Fruit fly (Drosophila melanogaster): ENCODE results near the gene SA1.

Gene SA1

DNA sequence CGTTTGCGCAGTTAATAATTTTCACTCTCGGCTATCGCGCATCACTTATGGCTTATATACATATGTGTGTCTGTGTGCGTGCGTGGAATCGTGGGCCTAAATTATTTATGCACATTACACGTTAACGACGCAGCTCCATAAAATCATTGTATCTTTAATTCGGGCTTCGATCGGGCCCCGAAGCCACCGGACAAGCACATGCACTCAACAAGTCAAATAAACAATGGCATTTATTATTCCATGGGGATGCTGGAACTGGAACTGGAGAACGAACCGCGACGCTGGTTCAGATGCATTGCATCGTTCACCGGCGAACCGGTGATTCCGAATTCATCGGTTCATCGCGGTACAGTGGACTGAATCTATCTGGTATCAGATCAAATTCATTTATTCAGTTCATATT lies 1.7 kb upstream of the SA1 start, which contains the start of gene ihog (continued):
- TF ChIP-seq az2 (GFP tag; optimal IDR thresholded peaks at IDR 0.05) = no peak
- TF ChIP-seq amos (GFP tag; IDR thresholded peaks at IDR 0.05; ENCODE audit: partially characterized antibody) = peak; percentile 72
- TF ChIP-seq CG34224 (GFP tag; IDR thresholded peaks at IDR 0.05; ENCODE audit: partially characterized antibody) = peak; percentile 52; the same call in 2 of the 3 replicates
- no peak for TF ChIP-seq Stat92E (GFP tag; optimal IDR thresholded peaks at IDR 0.05)
- TF ChIP-seq Blimp-1 (GFP tag; optimal IDR thresholded peaks at IDR 0.05) = no peak
- TF ChIP-seq CG10543 (GFP tag; optimal IDR thresholded peaks at IDR 0.05) = no peak
- peak; percentile 61 for TF ChIP-seq CG8924 (tag; optimal IDR thresholded peaks at IDR 0.05)
- TF ChIP-seq mirr (GFP tag; optimal IDR thresholded peaks at IDR 0.05) = no peak
- no peak for TF ChIP-seq CG6654 (GFP tag; optimal IDR thresholded peaks at IDR 0.05)
- peak; percentile 45 for TF ChIP-seq nerfin-2 (GFP tag; IDR thresholded peaks at IDR 0.05; ENCODE audit: partially characterized antibody)
- peak; percentile 6 for TF ChIP-seq CG17385 (GFP tag; optimal IDR thresholded peaks at IDR 0.05)
- no peak for TF ChIP-seq crc (GFP tag; optimal IDR thresholded peaks at IDR 0.05)
- no peak for TF ChIP-seq tin (GFP tag; optimal IDR thresholded peaks at IDR 0.05)
- TF ChIP-seq CG10654 (GFP tag; optimal IDR thresholded peaks at IDR 0.05) = no peak
- peak; percentile 19 for TF ChIP-seq nerfin-1 (tag; optimal IDR thresholded peaks at IDR 0.05)
- peak; percentile 45 for TF ChIP-seq CG30020 (tag; optimal IDR thresholded peaks at IDR 0.05)
- peak; percentile 53 for TF ChIP-seq ewg (GFP tag; optimal IDR thresholded peaks at IDR 0.05)
- TF ChIP-seq CG5953 (GFP tag; IDR thresholded peaks at IDR 0.05) = no peak
- no peak for TF ChIP-seq ab (GFP tag; optimal IDR thresholded peaks at IDR 0.05)
- TF ChIP-seq lilli (GFP tag; optimal IDR thresholded peaks at IDR 0.05) = no peak
- TF ChIP-seq CG16863 (GFP tag; optimal IDR thresholded peaks at IDR 0.05) = no peak
- no peak for TF ChIP-seq toy (GFP tag; IDR thresholded peaks at IDR 0.05)
- TF ChIP-seq Lhr (GFP tag; optimal IDR thresholded peaks at IDR 0.05) = no peak
- TF ChIP-seq ash1 (GFP tag; optimal IDR thresholded peaks at IDR 0.05) = no peak
- peak; percentile 14 for TF ChIP-seq CG10979 (tag; optimal IDR thresholded peaks at IDR 0.05)
- no peak for TF ChIP-seq H2.0 (GFP tag; IDR thresholded peaks at IDR 0.05)
- no peak for TF ChIP-seq sd (tag; optimal IDR thresholded peaks at IDR 0.05)
- TF ChIP-seq dmrt99B (tag; optimal IDR thresholded peaks at IDR 0.05) = no peak
- TF ChIP-seq hkb (optimal IDR thresholded peaks at IDR 0.05) = no peak
- TF ChIP-seq hkb (GFP tag; IDR thresholded peaks at IDR 0.05) = no peak
- no peak for TF ChIP-seq Doc2 (GFP tag; IDR thresholded peaks at IDR 0.05)
- no peak for TF ChIP-seq ase (GFP tag; IDR thresholded peaks at IDR 0.05)
- no peak for TF ChIP-seq Fer2 (tag; optimal IDR thresholded peaks at IDR 0.05)
- no peak for TF ChIP-seq CG9215 (GFP tag; IDR thresholded peaks at IDR 0.05)
- TF ChIP-seq trh (GFP tag; optimal IDR thresholded peaks at IDR 0.05) = no peak
- TF ChIP-seq Fer3 (tag; optimal IDR thresholded peaks at IDR 0.05) = no peak
- peak; percentile 24; the same call in 1 of the 3 replicates for TF ChIP-seq CG16813 (GFP tag; IDR thresholded peaks at IDR 0.05; ENCODE audit: partially characterized antibody)
- TF ChIP-seq danr (GFP tag; IDR thresholded peaks at IDR 0.05) = no peak
- no peak for TF ChIP-seq fd64A (GFP tag; optimal IDR thresholded peaks at IDR 0.05)
- TF ChIP-seq PHDP (tag; optimal IDR thresholded peaks at IDR 0.05) = peak; percentile 0
- no peak for TF ChIP-seq chif (GFP tag; optimal IDR thresholded peaks at IDR 0.05)
- TF ChIP-seq CG1602 (GFP tag; optimal IDR thresholded peaks at IDR 0.05) = no peak
- TF ChIP-seq sens-2 (GFP tag; IDR thresholded peaks at IDR 0.05) = no peak
- TF ChIP-seq caup (GFP tag; optimal IDR thresholded peaks at IDR 0.05; ENCODE audit: severe bottlenecking) = no peak
- TF ChIP-seq CG8281 (tag; optimal IDR thresholded peaks at IDR 0.05) = no peak
- TF ChIP-seq pfk (GFP tag; optimal IDR thresholded peaks at IDR 0.05) = peak; percentile 81
- peak; percentile 17 for TF ChIP-seq CG4282 (GFP tag; optimal IDR thresholded peaks at IDR 0.05)
- TF ChIP-seq eyg (GFP tag; optimal IDR thresholded peaks at IDR 0.05) = no peak
- TF ChIP-seq lov (optimal IDR thresholded peaks at IDR 0.05) = no peak
- TF ChIP-seq lov (GFP tag; IDR thresholded peaks at IDR 0.05) = no peak
- TF ChIP-seq YL-1 (GFP tag; optimal IDR thresholded peaks at IDR 0.05) = peak; percentile 60

All from whole organism, embryonic.